Fruit fly (Drosophila melanogaster) whole organism, embryonic: ENCODE data around the gene CG14669.

ENCODE experiments used
- CG11723 ChIP-seq: fragments of 200-800 bp; sonication (Bioruptor generic); optimal IDR thresholded peaks from 2 replicates; lab custom pipeline; 2017; ENCODE audit warnings: missing biosample characterization, mild to moderate bottlenecking, missing genetic modification characterization
- CG12071 ChIP-seq: fragments of 200-800 bp; sonication (Bioruptor generic); optimal IDR thresholded peaks from 3 replicates; lab custom pipeline; 2018; ENCODE audit warnings: missing biosample characterization, mild to moderate bottlenecking, missing genetic modification characterization
- CG13287 ChIP-seq: fragments of 200-800 bp; sonication (Bioruptor generic); IDR thresholded peaks from 2 replicates; pipeline ENCODE4 v1.3.6; 2022; ENCODE audit warnings: missing biosample characterization, missing genetic modification characterization; ENCODE audit not compliant: partially characterized antibody
- CG13296 ChIP-seq: fragments of 200-800 bp; sonication (Bioruptor generic); optimal IDR thresholded peaks from 3 replicates; lab custom pipeline; 2018; ENCODE audit warnings: missing biosample characterization, mild to moderate bottlenecking, missing genetic modification characterization
- CG13775 ChIP-seq: fragments of 200-800 bp; sonication (Bioruptor generic); optimal IDR thresholded peaks from 3 replicates; lab custom pipeline; 2017; ENCODE audit warnings: missing biosample characterization, mild to moderate bottlenecking, missing genetic modification characterization
- CG13894 ChIP-seq: fragments of 200-800 bp; sonication (Bioruptor generic); optimal IDR thresholded peaks from 3 replicates; lab custom pipeline; 2018; ENCODE audit warnings: missing biosample characterization, mild to moderate bottlenecking, missing genetic modification characterization, moderate library complexity
- CG14667 ChIP-seq: fragments of 200-800 bp; sonication (Bioruptor generic); IDR thresholded peaks from 2 replicates; pipeline ENCODE4 v1.3.6; 2022; ENCODE audit warnings: missing biosample characterization, missing genetic modification characterization
- CG15269 ChIP-seq: fragments of 200-800 bp; sonication (Bioruptor generic); optimal IDR thresholded peaks from 2 replicates; lab custom pipeline; 2018; ENCODE audit warnings: missing biosample characterization, mild to moderate bottlenecking, missing genetic modification characterization, moderate library complexity
- CG15601 ChIP-seq: fragments of 200-800 bp; sonication (Bioruptor generic); optimal IDR thresholded peaks from 3 replicates; lab custom pipeline; 2019; ENCODE audit warnings: missing biosample characterization, mild to moderate bottlenecking, missing genetic modification characterization, moderate library complexity
- CG1603 ChIP-seq: fragments of 200-800 bp; sonication (Bioruptor generic); optimal IDR thresholded peaks from 2 replicates; lab custom pipeline; 2019; ENCODE audit warnings: missing biosample characterization, mild to moderate bottlenecking, missing genetic modification characterization, moderate library complexity
- CG17359 ChIP-seq: fragments of 200-800 bp; sonication (Bioruptor generic); optimal IDR thresholded peaks from 3 replicates; lab custom pipeline; 2018; ENCODE audit warnings: missing biosample characterization, mild to moderate bottlenecking, missing genetic modification characterization, moderate library complexity
- CG2120 ChIP-seq: fragments of 200-800 bp; sonication (Bioruptor generic); optimal IDR thresholded peaks from 3 replicates; lab custom pipeline; 2016; ENCODE audit warnings: missing biosample characterization, missing genetic modification characterization
- CG2199 ChIP-seq: fragments of 200-800 bp; sonication (Bioruptor generic); IDR thresholded peaks from 3 replicates; pipeline ENCODE4 v1.3.6; 2022; ENCODE audit warnings: missing biosample characterization, missing genetic modification characterization
- CG31365 ChIP-seq: fragments of 200-800 bp; sonication (Bioruptor generic); optimal IDR thresholded peaks from 2 replicates; lab custom pipeline; 2018; ENCODE audit warnings: missing biosample characterization, mild to moderate bottlenecking, missing genetic modification characterization
- CG3281 ChIP-seq: fragments of 200-800 bp; sonication (Bioruptor generic); optimal IDR thresholded peaks from 3 replicates; lab custom pipeline; 2017; ENCODE audit warnings: missing biosample characterization, mild to moderate bottlenecking, missing genetic modification characterization
- CG4424 ChIP-seq: fragments of 200-800 bp; sonication (Bioruptor generic); optimal IDR thresholded peaks from 3 replicates; lab custom pipeline; 2016; ENCODE audit warnings: missing biosample characterization, missing genetic modification characterization
- CG6654 ChIP-seq: fragments of 200-800 bp; sonication (Bioruptor generic); optimal IDR thresholded peaks from 2 replicates; lab custom pipeline; 2017; ENCODE audit warnings: missing biosample characterization, mild to moderate bottlenecking, missing genetic modification characterization
- CG8388 ChIP-seq: fragments of 200-800 bp; sonication (Bioruptor generic); optimal IDR thresholded peaks from 2 replicates; lab custom pipeline; 2019; ENCODE audit warnings: missing biosample characterization, mild to moderate bottlenecking, missing genetic modification characterization, moderate library complexity
- D ChIP-seq, 2 experiments: fragments of 200-800 bp in 1 of 2; fragments of >200 bp in 1 of 2; sonication (Bioruptor generic) in 1 of 2; optimal IDR thresholded peaks; 2 replicates in 1 of 2; 3 replicates in 1 of 2; lab custom pipeline; 2017; ENCODE audit warnings: mild to moderate bottlenecking in 1 of 2, missing biosample characterization in 1 of 2, missing genetic modification characterization in 1 of 2, missing genetic modification reagents in 1 of 2
- E2f1 ChIP-seq: fragments of 200-800 bp; sonication (Bioruptor generic); IDR thresholded peaks from 2 replicates; pipeline ENCODE4 v1.3.6; 2022; ENCODE audit warnings: missing biosample characterization, missing genetic modification characterization
- E2f2 ChIP-seq: fragments of 200-800 bp; sonication (Bioruptor generic); IDR thresholded peaks from 2 replicates; pipeline ENCODE4 v1.3.6; 2022; ENCODE audit warnings: missing biosample characterization, missing genetic modification characterization
- Eip74EF ChIP-seq, 2 experiments: fragments of 200-800 bp in 1 of 2; fragments of >200 bp in 1 of 2; sonication (Bioruptor generic) in 1 of 2; optimal IDR thresholded peaks; 2 replicates each; lab custom pipeline; 2017 to 2019; ENCODE audit warnings: missing biosample characterization in 2 of 2, missing genetic modification characterization in 2 of 2, mild to moderate bottlenecking in 1 of 2, moderate library complexity in 1 of 2
- Elba2 ChIP-seq: fragments of 200-800 bp; sonication (Bioruptor generic); optimal IDR thresholded peaks from 3 replicates; lab custom pipeline; 2016; ENCODE audit warnings: missing biosample characterization, missing genetic modification characterization
- Ets97D ChIP-seq: fragments of 200-800 bp; sonication (Bioruptor generic); optimal IDR thresholded peaks from 3 replicates; lab custom pipeline; 2016; ENCODE audit warnings: missing biosample characterization, missing genetic modification characterization
- Fer1 ChIP-seq: fragments of 200-800 bp; sonication (Bioruptor generic); optimal IDR thresholded peaks from 2 replicates; lab custom pipeline; 2017; ENCODE audit warnings: missing biosample characterization, mild to moderate bottlenecking, missing genetic modification characterization
- Fer3 ChIP-seq: fragments of 200-800 bp; sonication (Bioruptor generic); optimal IDR thresholded peaks from 2 replicates; lab custom pipeline; 2018; ENCODE audit warnings: missing biosample characterization, mild to moderate bottlenecking, missing genetic modification characterization, moderate library complexity
- Hr39 ChIP-seq: fragments of >200 bp; optimal IDR thresholded peaks from 2 replicates; lab custom pipeline; 2017
- Med ChIP-seq: fragments of 200-800 bp; sonication (Bioruptor generic); peaks from one replicate; lab custom pipeline; 2016; ENCODE audit warnings: missing biosample characterization, missing genetic modification characterization, mild to moderate bottlenecking, inconsistent platforms, moderate library complexity
- Myb ChIP-seq: fragments of 200-800 bp; sonication (Bioruptor generic); optimal IDR thresholded peaks from 2 replicates; lab custom pipeline; 2016; ENCODE audit warnings: missing biosample characterization, missing genetic modification characterization
- Nf-YA ChIP-seq: fragments of 200-800 bp; sonication (Bioruptor generic); IDR thresholded peaks from 2 replicates; pipeline ENCODE4 v1.3.6; 2022; ENCODE audit warnings: missing biosample characterization, missing genetic modification characterization
- Oli ChIP-seq: fragments of 200-800 bp; sonication (Bioruptor generic); optimal IDR thresholded peaks from 2 replicates; lab custom pipeline; 2018; ENCODE audit warnings: missing biosample characterization, mild to moderate bottlenecking, missing genetic modification characterization, moderate library complexity
- Pdp1 ChIP-seq, 2 experiments: fragments of 200-800 bp; sonication (Bioruptor generic); optimal IDR thresholded peaks; 3 replicates each; lab custom pipeline; 2016; ENCODE audit warnings: missing biosample characterization in 2 of 2, missing genetic modification characterization in 2 of 2, mild to moderate bottlenecking in 1 of 2, moderate library complexity in 1 of 2
- Six4 ChIP-seq: fragments of 200-800 bp; sonication (Bioruptor generic); optimal IDR thresholded peaks from 2 replicates; lab custom pipeline; 2016; ENCODE audit warnings: missing biosample characterization, missing genetic modification characterization
- ara ChIP-seq: fragments of 200-800 bp; sonication (Bioruptor generic); IDR thresholded peaks from 2 replicates; pipeline ENCODE4 v1.3.6; 2022; ENCODE audit warnings: missing biosample characterization, missing genetic modification characterization
- ash1 ChIP-seq: fragments of 200-800 bp; sonication (Bioruptor generic); optimal IDR thresholded peaks from 2 replicates; lab custom pipeline; 2018; ENCODE audit warnings: missing biosample characterization, mild to moderate bottlenecking, missing genetic modification characterization
- bigmax ChIP-seq: fragments of 200-800 bp; sonication (Bioruptor generic); optimal IDR thresholded peaks from 2 replicates; lab custom pipeline; 2018; ENCODE audit warnings: missing biosample characterization, mild to moderate bottlenecking, missing genetic modification characterization
- br ChIP-seq: fragments of >200 bp; optimal IDR thresholded peaks from 2 replicates; lab custom pipeline; 2017
- chm ChIP-seq: fragments of 200-800 bp; sonication (Bioruptor generic); IDR thresholded peaks from 2 replicates; pipeline ENCODE4 v1.3.6; 2022; ENCODE audit warnings: missing biosample characterization, missing genetic modification characterization
- dati ChIP-seq: fragments of 200-800 bp; sonication (Bioruptor generic); IDR thresholded peaks from 2 replicates; pipeline ENCODE4 v1.3.6; 2022; ENCODE audit warnings: missing biosample characterization, missing genetic modification characterization
- disco-r ChIP-seq: fragments of 200-800 bp; sonication (Bioruptor generic); optimal IDR thresholded peaks from 2 replicates; lab custom pipeline; 2016; ENCODE audit warnings: missing biosample characterization, missing genetic modification characterization
- dysf ChIP-seq: fragments of 200-800 bp; sonication (Bioruptor generic); IDR thresholded peaks from 3 replicates; pipeline ENCODE4 v1.3.6; 2022; ENCODE audit warnings: missing biosample characterization, missing genetic modification characterization
- emc ChIP-seq: fragments of 200-800 bp; sonication (Bioruptor generic); optimal IDR thresholded peaks from 2 replicates; lab custom pipeline; 2016; ENCODE audit warnings: missing biosample characterization, missing genetic modification characterization
- gcm2 ChIP-seq: fragments of 200-800 bp; sonication (Bioruptor generic); optimal IDR thresholded peaks from 2 replicates; lab custom pipeline; 2016; ENCODE audit warnings: missing biosample characterization, missing genetic modification characterization
- ham ChIP-seq: fragments of 200-800 bp; sonication (Bioruptor generic); IDR thresholded peaks from 2 replicates; pipeline ENCODE4 v1.3.6; 2022; ENCODE audit warnings: missing biosample characterization, missing genetic modification characterization
- hb ChIP-seq: fragments of 200-800 bp; sonication (Bioruptor generic); IDR thresholded peaks from 3 replicates; pipeline ENCODE4 v1.3.6; 2022; ENCODE audit warnings: missing biosample characterization, missing genetic modification characterization; ENCODE audit not compliant: partially characterized antibody
- jigr1 ChIP-seq: fragments of 200-800 bp; sonication (Bioruptor generic); IDR thresholded peaks from 3 replicates; pipeline ENCODE4 v1.3.6; 2022; ENCODE audit warnings: missing biosample characterization, missing genetic modification characterization
- ken ChIP-seq: fragments of 200-800 bp; sonication (Bioruptor generic); IDR thresholded peaks from 3 replicates; pipeline ENCODE4 v1.3.6; 2022; ENCODE audit warnings: missing biosample characterization, missing genetic modification characterization
- lmd ChIP-seq: fragments of 200-800 bp; sonication (Bioruptor generic); IDR thresholded peaks from 2 replicates; pipeline ENCODE4 v1.3.6; 2022; ENCODE audit warnings: missing biosample characterization, missing genetic modification characterization
- org-1 ChIP-seq: fragments of 200-800 bp; sonication (Bioruptor generic); optimal IDR thresholded peaks from 2 replicates; lab custom pipeline; 2017; ENCODE audit warnings: missing biosample characterization, missing genetic modification characterization
- so ChIP-seq: fragments of 200-800 bp; sonication (Bioruptor generic); IDR thresholded peaks from 3 replicates; pipeline ENCODE4 v1.3.6; 2022; ENCODE audit warnings: missing biosample characterization, missing genetic modification characterization
- stc ChIP-seq: fragments of 200-800 bp; sonication (Bioruptor generic); IDR thresholded peaks from 2 replicates; pipeline ENCODE4 v1.3.6; 2022; ENCODE audit warnings: missing biosample characterization, missing genetic modification characterization
- trem ChIP-seq: fragments of 200-800 bp; optimal IDR thresholded peaks from 3 replicates; lab custom pipeline; 2019; ENCODE audit warnings: missing biosample characterization, mild to moderate bottlenecking, missing genetic modification characterization, moderate library complexity

CG14669 gene

dm6 chr3R:5464481-5464880 lies 50.2 kb downstream of the CG14669 start, which contains the start of gene PEK (continued):
- TF ChIP-seq bigmax (GFP tag; lab: Kevin White, UChicago) (no peak), CG15601 (no peak), org-1 (GFP tag; lab: Kevin White, UChicago) (no peak), CG4424 (GFP tag; lab: Kevin White, UChicago) (no peak), emc (no peak), Fer3 (tag; lab: Kevin White, UChicago) (no peak), CG13775 (GFP tag; lab: Kevin White, UChicago) (no peak), dati (GFP tag; lab: Robert Waterston, UW) (no peak), ara (GFP tag; lab: Robert Waterston, UW) (no peak), CG12071 (GFP tag; lab: Kevin White, UChicago) (no peak), trem (tag; lab: Kevin White, UChicago) (peak; percentile 44), CG13296 (GFP tag; lab: Kevin White, UChicago) (no peak), CG3281 (no peak), so (no peak), CG8388 (GFP tag; lab: Kevin White, UChicago) (no peak), hb (no peak), Med (GFP tag; lab: Kevin White, UChicago) (no peak), Nf-YA (GFP tag; lab: Robert Waterston, UW) (no peak), CG2120 (peak; percentile 4), chm (GFP tag; lab: Robert Waterston, UW) (no peak), Pdp1 (GFP tag; optimal IDR thresholded peaks at IDR 0.05; lab: Kevin White, UChicago) (peak in 1 of 2 experiments; percentile 42), Elba2 (GFP tag; lab: Kevin White, UChicago) (peak; percentile 82), lmd (GFP tag; lab: Robert Waterston, UW) (no peak), ash1 (GFP tag; lab: Kevin White, UChicago) (no peak), E2f1 (GFP tag; lab: Robert Waterston, UW) (no peak), CG15269 (tag; lab: Kevin White, UChicago) (no peak), E2f2 (peak; percentile 59), CG31365 (no peak), CG17359 (tag; lab: Kevin White, UChicago) (no peak), Six4 (GFP tag; lab: Kevin White, UChicago) (no peak), ken (GFP tag; lab: Robert Waterston, UW) (no peak), br (lab: Kevin White, UChicago) (no peak), stc (no peak), CG11723 (GFP tag; lab: Kevin White, UChicago) (no peak), D (optimal IDR thresholded peaks at IDR 0.05; lab: Kevin White, UChicago) (peak; percentile 0), D (GFP tag; optimal IDR thresholded peaks at IDR 0.05; lab: Kevin White, UChicago) (no peak), gcm2 (GFP tag; lab: Kevin White, UChicago) (no peak), disco-r (GFP tag; lab: Kevin White, UChicago) (no peak), CG14667 (GFP tag; lab: Robert Waterston, UW) (no peak), Fer1 (GFP tag; lab: Kevin White, UChicago) (no peak), CG13287 (peak; percentile 11; the same call in 1 of the 2 replicates), Hr39 (lab: Kevin White, UChicago) (no peak), Oli (no peak), Myb (GFP tag; lab: Kevin White, UChicago) (peak; percentile 5), CG1603 (peak; percentile 47), jigr1 (GFP tag; lab: Robert Waterston, UW) (no peak), Ets97D (peak; percentile 31), CG2199 (no peak), Eip74EF (GFP tag; optimal IDR thresholded peaks at IDR 0.05; lab: Kevin White, UChicago) (no peak), dysf (GFP tag; lab: Robert Waterston, UW) (no peak), CG6654 (GFP tag; lab: Kevin White, UChicago) (no peak), ham (GFP tag; lab: Robert Waterston, UW) (no peak), CG13894 (tag; lab: Kevin White, UChicago) (no peak)
